Fruit fly (Drosophila melanogaster) whole organism, embryonic: Measurements from ENCODE around the gene Upf1.

Experiments used
- ATbp ChIP-seq: fragments of 200-800 bp; sonication (Bioruptor generic); optimal IDR thresholded peaks from 2 replicates; lab custom pipeline; 2017; ENCODE audit warnings: missing biosample characterization, mild to moderate bottlenecking, missing genetic modification characterization, missing genetic modification reagents
- Ada2b ChIP-seq: fragments of 200-800 bp; sonication (Bioruptor generic); IDR thresholded peaks from 2 replicates; pipeline ENCODE4 v1.3.6; 2022; ENCODE audit warnings: missing biosample characterization, missing genetic modification characterization
- Antp ChIP-seq: fragments of 200-800 bp; sonication (Bioruptor generic); optimal IDR thresholded peaks from 3 replicates; lab custom pipeline; 2016; ENCODE audit warnings: missing biosample characterization, missing genetic modification characterization
- BEAF-32 ChIP-seq: fragments of 200-800 bp; sonication (Bioruptor generic); optimal IDR thresholded peaks from 3 replicates; lab custom pipeline; 2017; ENCODE audit warnings: missing biosample characterization, missing genetic modification characterization, mild to moderate bottlenecking, moderate library complexity, missing genetic modification reagents
- Bgb ChIP-seq: fragments of 200-800 bp; sonication (Bioruptor generic); IDR thresholded peaks from 2 replicates; pipeline ENCODE4 v1.3.6; 2022; ENCODE audit warnings: missing biosample characterization, missing genetic modification characterization; ENCODE audit not compliant: partially characterized antibody
- CG10267 ChIP-seq: fragments of 200-800 bp; sonication (Bioruptor generic); optimal IDR thresholded peaks from 2 replicates; lab custom pipeline; 2018; ENCODE audit warnings: missing biosample characterization, mild to moderate bottlenecking, missing genetic modification characterization, moderate library complexity
- CG10431 ChIP-seq: fragments of 200-800 bp; sonication (Bioruptor generic); optimal IDR thresholded peaks from 3 replicates; lab custom pipeline; 2018; ENCODE audit warnings: missing biosample characterization, mild to moderate bottlenecking, missing genetic modification characterization
- CG10959 ChIP-seq: fragments of 200-800 bp; sonication (Bioruptor generic); IDR thresholded peaks from 2 replicates; pipeline ENCODE4 v1.3.6; 2022; ENCODE audit warnings: missing biosample characterization, missing genetic modification characterization
- CG10979 ChIP-seq: fragments of 200-800 bp; sonication (Bioruptor generic); optimal IDR thresholded peaks from 2 replicates; lab custom pipeline; 2018; ENCODE audit warnings: missing biosample characterization, mild to moderate bottlenecking, missing genetic modification characterization, moderate library complexity
- CG11398 ChIP-seq: fragments of 200-800 bp; sonication (Bioruptor generic); optimal IDR thresholded peaks from 2 replicates; lab custom pipeline; 2016; ENCODE audit warnings: missing biosample characterization, missing genetic modification characterization
- CG11504 ChIP-seq: fragments of 200-800 bp; sonication (Bioruptor generic); optimal IDR thresholded peaks from 3 replicates; lab custom pipeline; 2019; ENCODE audit warnings: missing biosample characterization, mild to moderate bottlenecking, missing genetic modification characterization, moderate library complexity
- CG12071 ChIP-seq: fragments of 200-800 bp; sonication (Bioruptor generic); optimal IDR thresholded peaks from 3 replicates; lab custom pipeline; 2018; ENCODE audit warnings: missing biosample characterization, mild to moderate bottlenecking, missing genetic modification characterization
- CG13287 ChIP-seq: fragments of 200-800 bp; sonication (Bioruptor generic); IDR thresholded peaks from 2 replicates; pipeline ENCODE4 v1.3.6; 2022; ENCODE audit warnings: missing biosample characterization, missing genetic modification characterization; ENCODE audit not compliant: partially characterized antibody
- CG13894 ChIP-seq: fragments of 200-800 bp; sonication (Bioruptor generic); optimal IDR thresholded peaks from 3 replicates; lab custom pipeline; 2018; ENCODE audit warnings: missing biosample characterization, mild to moderate bottlenecking, missing genetic modification characterization, moderate library complexity
- CG1602 ChIP-seq: fragments of 200-800 bp; sonication (Bioruptor generic); optimal IDR thresholded peaks from 3 replicates; lab custom pipeline; 2016; ENCODE audit warnings: missing biosample characterization, missing genetic modification characterization
- CG16813 ChIP-seq: fragments of 200-800 bp; sonication (Bioruptor generic); IDR thresholded peaks from 3 replicates; pipeline ENCODE4 v1.3.6; 2022; ENCODE audit warnings: missing biosample characterization, missing genetic modification characterization; ENCODE audit not compliant: partially characterized antibody
- CG18262 ChIP-seq: fragments of 200-800 bp; optimal IDR thresholded peaks from 3 replicates; lab custom pipeline; 2019; ENCODE audit warnings: missing biosample characterization, mild to moderate bottlenecking, missing genetic modification characterization, moderate library complexity
- CG2875 ChIP-seq: fragments of 200-800 bp; sonication (Bioruptor generic); optimal IDR thresholded peaks from 2 replicates; lab custom pipeline; 2017; ENCODE audit warnings: missing biosample characterization, mild to moderate bottlenecking, missing genetic modification characterization, missing genetic modification reagents
- CG34376 ChIP-seq: fragments of 200-800 bp; sonication (Bioruptor generic); optimal IDR thresholded peaks from 2 replicates; lab custom pipeline; 2018; ENCODE audit warnings: missing biosample characterization, mild to moderate bottlenecking, missing genetic modification characterization
- CG3838 ChIP-seq: fragments of 200-800 bp; sonication (Bioruptor generic); optimal IDR thresholded peaks from 3 replicates; lab custom pipeline; 2016; ENCODE audit warnings: missing biosample characterization, missing genetic modification characterization
- CG4328 ChIP-seq: fragments of 200-800 bp; sonication (Bioruptor generic); optimal IDR thresholded peaks from 3 replicates; lab custom pipeline; 2017; ENCODE audit warnings: missing biosample characterization, missing genetic modification reagents, missing genetic modification characterization
- CG4730 ChIP-seq: fragments of 200-800 bp; sonication (Bioruptor generic); IDR thresholded peaks from 2 replicates; pipeline ENCODE4 v1.3.6; 2022; ENCODE audit warnings: missing biosample characterization, missing genetic modification characterization
- CG5245 ChIP-seq: fragments of 200-800 bp; sonication (Bioruptor generic); optimal IDR thresholded peaks from 3 replicates; lab custom pipeline; 2016; ENCODE audit warnings: missing biosample characterization, missing genetic modification characterization
- CG6854 ChIP-seq: fragments of 200-800 bp; sonication (Bioruptor generic); optimal IDR thresholded peaks from 3 replicates; lab custom pipeline; 2017; ENCODE audit warnings: missing biosample characterization, mild to moderate bottlenecking, missing genetic modification characterization
- CG8478 ChIP-seq: fragments of >200 bp; optimal IDR thresholded peaks from 2 replicates; lab custom pipeline; 2018
- CG8924 ChIP-seq: fragments of 200-800 bp; optimal IDR thresholded peaks from 3 replicates; lab custom pipeline; 2019; ENCODE audit warnings: missing biosample characterization, mild to moderate bottlenecking, missing genetic modification characterization, moderate library complexity
- CG9609 ChIP-seq: fragments of 200-800 bp; sonication (Bioruptor generic); optimal IDR thresholded peaks from 3 replicates; lab custom pipeline; 2016; ENCODE audit warnings: missing biosample characterization, missing genetic modification characterization
- Chrac-16 ChIP-seq: fragments of 200-800 bp; sonication (Bioruptor generic); optimal IDR thresholded peaks from 3 replicates; lab custom pipeline; 2016; ENCODE audit warnings: missing biosample characterization, missing genetic modification characterization
- MESR4 ChIP-seq: fragments of 200-800 bp; sonication (Bioruptor generic); optimal IDR thresholded peaks from 2 replicates; lab custom pipeline; 2018; ENCODE audit warnings: missing biosample characterization, mild to moderate bottlenecking, missing genetic modification characterization, moderate library complexity
- Xrp1 ChIP-seq: fragments of 200-800 bp; sonication (Bioruptor generic); IDR thresholded peaks from 2 replicates; pipeline ENCODE4 v1.3.6; 2022; ENCODE audit warnings: missing biosample characterization, missing genetic modification characterization
- ac ChIP-seq: fragments of 200-800 bp; sonication (Bioruptor generic); optimal IDR thresholded peaks from 3 replicates; lab custom pipeline; 2017; ENCODE audit warnings: missing biosample characterization, mild to moderate bottlenecking, missing genetic modification characterization
- al ChIP-seq: fragments of 200-800 bp; sonication (Bioruptor generic); IDR thresholded peaks from 2 replicates; pipeline ENCODE4 v1.3.6; 2022; ENCODE audit warnings: missing biosample characterization, missing genetic modification characterization
- crc ChIP-seq: fragments of 200-800 bp; sonication (Bioruptor generic); optimal IDR thresholded peaks from 2 replicates; lab custom pipeline; 2016; ENCODE audit warnings: missing biosample characterization, missing genetic modification characterization
- dimm ChIP-seq: fragments of 200-800 bp; sonication (Bioruptor generic); IDR thresholded peaks from 2 replicates; pipeline ENCODE4 v1.3.6; 2022; ENCODE audit warnings: missing biosample characterization, missing genetic modification characterization
- ewg ChIP-seq: fragments of 200-800 bp; sonication (Bioruptor generic); optimal IDR thresholded peaks from 3 replicates; lab custom pipeline; 2017; ENCODE audit warnings: mild to moderate bottlenecking, missing biosample characterization, missing genetic modification reagents, missing genetic modification characterization
- fd3F ChIP-seq: fragments of 200-800 bp; sonication (Bioruptor generic); optimal IDR thresholded peaks from 2 replicates; lab custom pipeline; 2018; ENCODE audit warnings: missing biosample characterization, mild to moderate bottlenecking, missing genetic modification characterization, moderate library complexity
- fd64A ChIP-seq: fragments of 200-800 bp; sonication (Bioruptor generic); optimal IDR thresholded peaks from 3 replicates; lab custom pipeline; 2018; ENCODE audit warnings: missing biosample characterization, mild to moderate bottlenecking, missing genetic modification characterization
- gcm2 ChIP-seq: fragments of 200-800 bp; sonication (Bioruptor generic); optimal IDR thresholded peaks from 2 replicates; lab custom pipeline; 2016; ENCODE audit warnings: missing biosample characterization, missing genetic modification characterization
- hbn ChIP-seq: fragments of 200-800 bp; sonication (Bioruptor generic); IDR thresholded peaks from 2 replicates; pipeline ENCODE4 v1.3.6; 2022; ENCODE audit warnings: missing biosample characterization, missing genetic modification characterization; ENCODE audit not compliant: partially characterized antibody
- knrl ChIP-seq: fragments of 200-800 bp; sonication (Bioruptor generic); IDR thresholded peaks from 3 replicates; pipeline ENCODE4 v1.3.6; 2022; ENCODE audit warnings: missing biosample characterization, missing genetic modification characterization; ENCODE audit not compliant: partially characterized antibody
- lab ChIP-seq: fragments of 200-800 bp; sonication (Bioruptor generic); optimal IDR thresholded peaks from 3 replicates; lab custom pipeline; 2017; ENCODE audit warnings: missing biosample characterization, missing genetic modification characterization, mild to moderate bottlenecking, moderate library complexity, missing genetic modification reagents
- pros ChIP-seq: fragments of 200-800 bp; sonication (Bioruptor generic); optimal IDR thresholded peaks from 3 replicates; lab custom pipeline; 2019; ENCODE audit warnings: missing biosample characterization, mild to moderate bottlenecking, missing genetic modification characterization, moderate library complexity
- sc ChIP-seq, 3 experiments: fragments of >200 bp in 2 of 3; fragments of 200-800 bp in 1 of 3; sonication (Bioruptor generic) in 1 of 3; optimal IDR thresholded peaks; 2 replicates in 2 of 3; 3 replicates in 1 of 3; lab custom pipeline; 2017; ENCODE audit warnings: mild to moderate bottlenecking in 1 of 3, missing biosample characterization in 1 of 3, missing genetic modification characterization in 1 of 3, missing genetic modification reagents in 1 of 3
- sd ChIP-seq: fragments of 200-800 bp; sonication (Bioruptor generic); optimal IDR thresholded peaks from 3 replicates; lab custom pipeline; 2018; ENCODE audit warnings: missing biosample characterization, mild to moderate bottlenecking, missing genetic modification characterization, moderate library complexity
- sens-2 ChIP-seq: fragments of 200-800 bp; sonication (Bioruptor generic); IDR thresholded peaks from 2 replicates; pipeline ENCODE4 v1.3.6; 2022; ENCODE audit warnings: missing biosample characterization, missing genetic modification characterization
- slou ChIP-seq: fragments of 200-800 bp; sonication (Bioruptor generic); optimal IDR thresholded peaks from 3 replicates; lab custom pipeline; 2016; ENCODE audit warnings: missing biosample characterization, missing genetic modification characterization
- stc ChIP-seq: fragments of 200-800 bp; sonication (Bioruptor generic); IDR thresholded peaks from 2 replicates; pipeline ENCODE4 v1.3.6; 2022; ENCODE audit warnings: missing biosample characterization, missing genetic modification characterization
- toy ChIP-seq: fragments of 200-800 bp; sonication (Bioruptor generic); IDR thresholded peaks from 2 replicates; pipeline ENCODE4 v1.3.6; 2022; ENCODE audit warnings: missing biosample characterization, missing genetic modification characterization
- trem ChIP-seq: fragments of 200-800 bp; optimal IDR thresholded peaks from 3 replicates; lab custom pipeline; 2019; ENCODE audit warnings: missing biosample characterization, mild to moderate bottlenecking, missing genetic modification characterization, moderate library complexity
- usp ChIP-seq: fragments of >200 bp; optimal IDR thresholded peaks from 2 replicates; lab custom pipeline; 2017; ENCODE audit warnings: missing biosample characterization, missing genetic modification characterization
- zen2 ChIP-seq: fragments of 200-800 bp; sonication (Bioruptor generic); IDR thresholded peaks from 3 replicates; pipeline ENCODE4 v1.3.6; 2022; ENCODE audit warnings: missing biosample characterization, missing genetic modification characterization; ENCODE audit not compliant: partially characterized antibody

Upf1 gene

dm6 chrX:11885356-11885755 lies 19.8 kb downstream of the Upf1 start (continued):
- TF ChIP-seq slou (no peak), CG8924 (tag; lab: Kevin White, UChicago) (peak; percentile 50), Chrac-16 (GFP tag; lab: Kevin White, UChicago) (peak; percentile 15), fd64A (no peak), ATbp (GFP tag; lab: Kevin White, UChicago) (peak; percentile 32), Antp (GFP tag; lab: Kevin White, UChicago) (no peak), CG6854 (GFP tag; lab: Kevin White, UChicago) (peak; percentile 24), MESR4 (GFP tag; lab: Kevin White, UChicago) (no peak), Bgb (GFP tag; lab: Robert Waterston, UW) (no peak), zen2 (GFP tag; lab: Robert Waterston, UW) (no peak), ac (no peak), CG2875 (GFP tag; lab: Kevin White, UChicago) (no peak), Xrp1 (GFP tag; lab: Robert Waterston, UW) (peak; percentile 48; the same call in 1 of the 2 replicates), CG10959 (GFP tag; lab: Robert Waterston, UW) (no peak), CG4328 (GFP tag; lab: Kevin White, UChicago) (peak; percentile 46), CG12071 (GFP tag; lab: Kevin White, UChicago) (no peak), BEAF-32 (GFP tag; lab: Kevin White, UChicago) (no peak), hbn (GFP tag; lab: Robert Waterston, UW) (no peak), dimm (no peak), pros (no peak), sens-2 (GFP tag; lab: Robert Waterston, UW) (no peak), CG1602 (no peak), CG10979 (tag; lab: Kevin White, UChicago) (peak; percentile 18), al (no peak), CG34376 (no peak), CG10267 (tag; lab: Kevin White, UChicago) (peak; percentile 6), usp (GFP tag; lab: Kevin White, UChicago) (no peak), lab (GFP tag; lab: Kevin White, UChicago) (peak; percentile 61), CG13287 (GFP tag; lab: Robert Waterston, UW) (no peak), CG5245 (GFP tag; lab: Kevin White, UChicago) (no peak), CG9609 (GFP tag; lab: Kevin White, UChicago) (no peak), CG10431 (GFP tag; lab: Kevin White, UChicago) (no peak), CG13894 (tag; lab: Kevin White, UChicago) (peak; percentile 7), ewg (GFP tag; lab: Kevin White, UChicago) (peak; percentile 6), CG4730 (GFP tag; lab: Robert Waterston, UW) (no peak)
- TF ChIP-seq, all 482 proteins: peak for 131

DNA sequence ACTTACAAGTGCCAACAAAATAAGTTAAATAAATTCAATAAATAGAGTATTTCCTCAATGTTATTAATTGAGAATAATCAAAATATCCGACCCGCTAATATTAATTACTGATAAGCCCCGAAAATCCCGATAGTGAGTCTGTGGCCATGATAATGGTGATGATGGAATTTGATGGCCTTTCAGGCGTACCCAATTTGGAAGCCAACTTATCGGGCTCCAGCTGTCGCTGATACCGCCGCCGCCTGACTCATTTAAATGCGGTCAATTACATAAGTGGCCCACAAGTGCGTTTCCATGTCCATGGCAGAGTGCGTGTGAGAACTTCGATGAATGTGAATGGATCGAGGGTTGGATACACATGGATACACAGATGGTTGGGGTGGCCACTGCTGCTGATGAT lies 21.0 kb downstream of the Upf1 start:
- TF ChIP-seq sc (optimal IDR thresholded peaks at IDR 0.05; lab: Kevin White, UChicago) (no peak), sc (GFP tag; optimal IDR thresholded peaks at IDR 0.05; lab: Kevin White, UChicago) (no peak), CG18262 (tag; lab: Kevin White, UChicago) (no peak), Ada2b (GFP tag; lab: Robert Waterston, UW) (no peak), stc (GFP tag; lab: Robert Waterston, UW) (no peak), sd (peak; percentile 57), trem (tag; lab: Kevin White, UChicago) (no peak), crc (GFP tag; lab: Kevin White, UChicago) (no peak), CG11398 (GFP tag; lab: Kevin White, UChicago) (no peak), CG8478 (lab: Kevin White, UChicago) (no peak), toy (GFP tag; lab: Robert Waterston, UW) (no peak), fd3F (no peak), knrl (GFP tag; lab: Robert Waterston, UW) (no peak), CG3838 (GFP tag; lab: Kevin White, UChicago) (no peak), CG11504 (tag; lab: Kevin White, UChicago) (no peak), gcm2 (GFP tag; lab: Kevin White, UChicago) (no peak), CG10267 (tag; lab: Kevin White, UChicago) (no peak), CG16813 (no peak)
